Worm (Caenorhabditis elegans): ENCODE measurements around the gene bcc-1.

Gene bcc-1

ce11 chrIV:11037118-11037719 is 55.1 kb downstream of the bcc-1 start (continued):
- TF ChIP-seq zag-1 (tag; optimal IDR thresholded peaks at IDR 0.05) (no peak), dpl-1 (GFP tag; optimal IDR thresholded peaks at IDR 0.05) (no peak), saeg-2 (GFP tag; IDR thresholded peaks at IDR 0.05) (no peak), aha-1 (tag) (peak; percentile 30), attf-4 (tag; optimal IDR thresholded peaks at IDR 0.05) (no peak), nhr-237 (tag; optimal IDR thresholded peaks at IDR 0.05) (no peak), cey-2 (tag; optimal IDR thresholded peaks at IDR 0.05; ENCODE audit: borderline replicate concordance, insufficient read depth) (no peak), R02D3.7 (tag; optimal IDR thresholded peaks at IDR 0.05) (no peak)

DNA sequence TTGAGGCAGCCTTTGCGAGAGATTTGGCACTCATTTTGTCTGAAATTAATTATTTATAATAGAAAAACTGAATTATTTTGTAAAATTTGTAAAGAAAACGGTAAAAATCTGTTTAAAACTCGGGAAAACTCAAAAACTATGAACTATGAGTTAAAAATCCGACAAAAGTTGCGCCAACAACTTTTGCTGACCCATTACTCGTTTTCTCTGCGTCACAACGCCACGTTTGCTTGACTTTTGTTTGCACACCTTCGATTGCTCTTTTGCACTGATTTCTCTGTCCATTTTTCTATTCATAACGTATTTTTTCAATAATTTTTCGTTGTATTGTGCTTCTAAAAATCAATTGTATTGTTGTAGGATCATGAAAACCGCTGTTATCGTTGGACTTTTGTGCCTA is 56.1 kb downstream of the bcc-1 start, which contains the start of gene fkb-1:
Gene fkb-1, plus strand, starts transcription at position 361 of the 400 bp plus-strand sequence.
- no peak for TF ChIP-seq zip-11 (GFP tag; IDR thresholded peaks at IDR 0.05)
- no peak for TF ChIP-seq zfp-2 (tag; optimal IDR thresholded peaks at IDR 0.05)
- no peak for TF ChIP-seq Y48G9A.11 (GFP tag; IDR thresholded peaks at IDR 0.05)
- no peak for TF ChIP-seq egl-43 (GFP tag; IDR thresholded peaks at IDR 0.05)
- no peak for TF ChIP-seq nhr-41 (GFP tag; IDR thresholded peaks at IDR 0.05)
- peak; percentile 65 for TF ChIP-seq hlh-11 (tag; optimal IDR thresholded peaks at IDR 0.05)
- TF ChIP-seq hif-1 (tag; optimal IDR thresholded peaks at IDR 0.05): no peak
- TF ChIP-seq unc-62 (GFP tag; optimal IDR thresholded peaks at IDR 0.05 in 1 of 2): peak in 1 of 2 experiments; percentile 96
- no peak for TF ChIP-seq unc-62 (tag; optimal IDR thresholded peaks at IDR 0.05)
- no peak for TF ChIP-seq T26A8.4 (GFP tag; IDR thresholded peaks at IDR 0.05)
- peak; percentile 38 for TF ChIP-seq nhr-6 (tag; optimal IDR thresholded peaks at IDR 0.05)
- no peak for TF ChIP-seq Y105C5A.15 (GFP tag; IDR thresholded peaks at IDR 0.05)
- no peak for TF ChIP-seq spr-3 (GFP tag; optimal IDR thresholded peaks at IDR 0.05)
- TF ChIP-seq Y75B8A.6 (GFP tag; IDR thresholded peaks at IDR 0.05): no peak
- no peak for TF ChIP-seq fkh-10 (GFP tag; optimal IDR thresholded peaks at IDR 0.05)
- no peak for TF ChIP-seq pha-4 (GFP tag; IDR thresholded peaks at IDR 0.05)
- peak; percentile 87 for TF ChIP-seq pha-4 (tag; optimal IDR thresholded peaks at IDR 0.05)
- TF ChIP-seq F10B5.3 (tag; optimal IDR thresholded peaks at IDR 0.05): no peak
- no peak for TF ChIP-seq lin-29 (GFP tag; IDR thresholded peaks at IDR 0.05)
- TF ChIP-seq ceh-82 (tag; optimal IDR thresholded peaks at IDR 0.05): no peak
- TF ChIP-seq tra-1 (GFP tag; IDR thresholded peaks at IDR 0.05): no peak
- TF ChIP-seq cey-2 (tag; optimal IDR thresholded peaks at IDR 0.05; ENCODE audit: borderline replicate concordance, insufficient read depth): no peak
- peak in 1 of 2 experiments; percentile 17 for TF ChIP-seq daf-16 (GFP tag; optimal IDR thresholded peaks at IDR 0.05)
- TF ChIP-seq daf-16 (tag; optimal IDR thresholded peaks at IDR 0.05): peak; percentile 25
- no peak for TF ChIP-seq php-3 (GFP tag; IDR thresholded peaks at IDR 0.05)
- TF ChIP-seq egl-27 (tag; optimal IDR thresholded peaks at IDR 0.05): no peak
- TF ChIP-seq ztf-11 (tag; optimal IDR thresholded peaks at IDR 0.05): no peak
- no peak for TF ChIP-seq daf-19 (GFP tag; conservative IDR thresholded peaks at IDR 0.05)
- no peak for TF ChIP-seq dmd-9 (GFP tag; IDR thresholded peaks at IDR 0.05)
- no peak for TF ChIP-seq F26F4.8 (GFP tag; conservative IDR thresholded peaks at IDR 0.05)
- TF ChIP-seq nhr-10 (tag; optimal IDR thresholded peaks at IDR 0.05): no peak
- TF ChIP-seq snpc-4 (tag; optimal IDR thresholded peaks at IDR 0.05): no peak
- peak; percentile 6 for TF ChIP-seq nhr-102 (tag; optimal IDR thresholded peaks at IDR 0.05)
- no peak for TF ChIP-seq F44E2.7 (GFP tag; IDR thresholded peaks at IDR 0.05)
- no peak for TF ChIP-seq arid-1 (GFP tag; conservative IDR thresholded peaks at IDR 0.05)
- no peak for TF ChIP-seq ceh-44 (GFP tag; IDR thresholded peaks at IDR 0.05)
- no peak for TF ChIP-seq zag-1 (tag; optimal IDR thresholded peaks at IDR 0.05)
- TF ChIP-seq mxl-2 (GFP tag; conservative IDR thresholded peaks at IDR 0.05): no peak
- TF ChIP-seq skn-1 (tag; optimal IDR thresholded peaks at IDR 0.05): no peak
- no peak for TF ChIP-seq nhr-48 (tag; optimal IDR thresholded peaks at IDR 0.05)
- peak; percentile 38 for TF ChIP-seq hlh-30 (tag; optimal IDR thresholded peaks at IDR 0.05; ENCODE audit: insufficient read depth)
- TF ChIP-seq lin-38 (GFP tag; IDR thresholded peaks at IDR 0.05): peak; percentile 62
- no peak for TF ChIP-seq ctbp-1 (GFP tag; IDR thresholded peaks at IDR 0.05)
- peak; percentile 56; the same call in 1 of the 2 replicates for TF ChIP-seq dmd-6 (GFP tag; IDR thresholded peaks at IDR 0.05)
- no peak for TF ChIP-seq aha-1 (tag)
